Fruit fly (Drosophila melanogaster) whole organism, prepupa: ENCODE measurements around the gene CG14826.

Experiments
- CG10631 ChIP-seq: fragments of 200-800 bp; sonication (Bioruptor generic); optimal IDR thresholded peaks from 2 replicates; lab custom pipeline; 2016; ENCODE audit warnings: missing biosample characterization, missing genetic modification characterization
- CG10669 ChIP-seq: fragments of 200-800 bp; sonication (Bioruptor generic); optimal IDR thresholded peaks from 3 replicates; lab custom pipeline; 2018; ENCODE audit warnings: missing biosample characterization, mild to moderate bottlenecking, missing genetic modification characterization, moderate library complexity
- CG11294 ChIP-seq: fragments of 200-800 bp; sonication (Bioruptor generic); IDR thresholded peaks from 2 replicates; pipeline ENCODE4 v1.3.6; 2022; ENCODE audit warnings: missing biosample characterization, missing genetic modification characterization
- CG11762 ChIP-seq: fragments of 200-800 bp; sonication (Bioruptor generic); optimal IDR thresholded peaks from 3 replicates; lab custom pipeline; 2016; ENCODE audit warnings: missing biosample characterization, missing genetic modification characterization; ENCODE audit not compliant: insufficient read depth
- CG11902 ChIP-seq: fragments of 200-800 bp; sonication (Bioruptor generic); optimal IDR thresholded peaks from 3 replicates; lab custom pipeline; 2016; ENCODE audit warnings: missing biosample characterization, missing genetic modification characterization
- CG15336 ChIP-seq: fragments of 200-800 bp; sonication (Bioruptor generic); IDR thresholded peaks from 2 replicates; pipeline ENCODE4 v1.3.6; 2022; ENCODE audit warnings: missing biosample characterization, missing genetic modification characterization
- CG16779 ChIP-seq: fragments of 200-800 bp; sonication (Bioruptor generic); optimal IDR thresholded peaks from 3 replicates; lab custom pipeline; 2017; ENCODE audit warnings: missing biosample characterization, mild to moderate bottlenecking, missing genetic modification characterization
- CG31627 ChIP-seq: fragments of 200-800 bp; sonication (Bioruptor generic); optimal IDR thresholded peaks from 3 replicates; lab custom pipeline; 2016; ENCODE audit warnings: missing biosample characterization, missing genetic modification characterization
- CG32006 ChIP-seq: fragments of 200-800 bp; sonication (Bioruptor generic); optimal IDR thresholded peaks from 3 replicates; lab custom pipeline; 2017; ENCODE audit warnings: missing biosample characterization, mild to moderate bottlenecking, missing genetic modification characterization
- CG6163 ChIP-seq: fragments of 200-800 bp; sonication (Bioruptor generic); IDR thresholded peaks from 3 replicates; pipeline ENCODE4 v1.3.6; 2022; ENCODE audit warnings: missing biosample characterization, missing genetic modification characterization
- CG6276 ChIP-seq: fragments of 200-800 bp; sonication (Bioruptor generic); optimal IDR thresholded peaks from 2 replicates; lab custom pipeline; 2017; ENCODE audit warnings: missing biosample characterization, mild to moderate bottlenecking, missing genetic modification characterization
- CG6792 ChIP-seq: fragments of 200-800 bp; sonication (Bioruptor generic); optimal IDR thresholded peaks from 3 replicates; lab custom pipeline; 2016; ENCODE audit warnings: missing biosample characterization, missing genetic modification characterization
- CG6808 ChIP-seq: fragments of 200-800 bp; sonication (Bioruptor generic); optimal IDR thresholded peaks from 3 replicates; lab custom pipeline; 2017; ENCODE audit warnings: missing biosample characterization, missing genetic modification characterization, mild to moderate bottlenecking, moderate library complexity, missing genetic modification reagents
- CG6854 ChIP-seq: fragments of 200-800 bp; sonication (Bioruptor generic); optimal IDR thresholded peaks from 2 replicates; lab custom pipeline; 2017; ENCODE audit warnings: missing biosample characterization, mild to moderate bottlenecking, missing genetic modification characterization
- CG7368 ChIP-seq: fragments of 200-800 bp; sonication (Bioruptor generic); optimal IDR thresholded peaks from 3 replicates; lab custom pipeline; 2016; ENCODE audit warnings: missing biosample characterization, missing genetic modification characterization
- CG8119 ChIP-seq: fragments of 200-800 bp; sonication (Bioruptor generic); IDR thresholded peaks from 3 replicates; pipeline ENCODE4 v1.3.6; 2022; ENCODE audit warnings: missing biosample characterization, missing genetic modification characterization
- CG8319 ChIP-seq: fragments of 200-800 bp; sonication (Bioruptor generic); optimal IDR thresholded peaks from 3 replicates; lab custom pipeline; 2016; ENCODE audit warnings: missing biosample characterization, missing genetic modification characterization
- CG8632 ChIP-seq: fragments of 200-800 bp; sonication (Bioruptor generic); optimal IDR thresholded peaks from 3 replicates; lab custom pipeline; 2016; ENCODE audit warnings: missing biosample characterization, missing genetic modification characterization
- CG9139 ChIP-seq: fragments of 200-800 bp; sonication (Bioruptor generic); optimal IDR thresholded peaks from 3 replicates; lab custom pipeline; 2017; ENCODE audit warnings: missing biosample characterization, mild to moderate bottlenecking, missing genetic modification characterization
- Eip75B ChIP-seq: fragments of 200-800 bp; sonication (Bioruptor generic); optimal IDR thresholded peaks from 3 replicates; lab custom pipeline; 2016; ENCODE audit warnings: missing biosample characterization, missing genetic modification characterization
- Eip78C ChIP-seq: fragments of 200-800 bp; sonication (Bioruptor generic); peaks from one replicate; lab custom pipeline; 2016; ENCODE audit warnings: missing biosample characterization, missing genetic modification characterization
- Ets21C ChIP-seq: fragments of 200-800 bp; sonication (Bioruptor generic); optimal IDR thresholded peaks from 3 replicates; lab custom pipeline; 2016; ENCODE audit warnings: missing biosample characterization, missing genetic modification characterization
- Ets96B ChIP-seq: fragments of 200-800 bp; optimal IDR thresholded peaks from 2 replicates; lab custom pipeline; 2019; ENCODE audit warnings: missing biosample characterization, mild to moderate bottlenecking, missing genetic modification characterization, moderate library complexity
- Gug ChIP-seq: fragments of 200-800 bp; sonication (Bioruptor generic); IDR thresholded peaks from 2 replicates; pipeline ENCODE4 v1.3.6; 2022; ENCODE audit warnings: missing biosample characterization, missing genetic modification characterization
- Hr38 ChIP-seq: sonication (Bioruptor generic); optimal IDR thresholded peaks from 2 replicates; lab custom pipeline; 2016; ENCODE audit warnings: missing biosample characterization, missing genetic modification characterization
- Hr39 ChIP-seq: fragments of 200-800 bp; sonication (Bioruptor generic); optimal IDR thresholded peaks from 2 replicates; lab custom pipeline; 2016; ENCODE audit warnings: missing biosample characterization, missing genetic modification characterization
- Hr4 ChIP-seq: fragments of 200-800 bp; sonication (Bioruptor generic); optimal IDR thresholded peaks from 3 replicates; lab custom pipeline; 2016; ENCODE audit warnings: missing biosample characterization, missing genetic modification characterization
- Lpt ChIP-seq: fragments of 200-800 bp; sonication (Bioruptor generic); optimal IDR thresholded peaks from 3 replicates; lab custom pipeline; 2016; ENCODE audit warnings: missing biosample characterization, missing genetic modification characterization
- Met ChIP-seq: fragments of 200-800 bp; sonication (Bioruptor generic); optimal IDR thresholded peaks from 3 replicates; lab custom pipeline; 2016; ENCODE audit warnings: missing biosample characterization, missing genetic modification characterization
- OdsH ChIP-seq: fragments of 200-800 bp; sonication (Bioruptor generic); optimal IDR thresholded peaks from 3 replicates; lab custom pipeline; 2016; ENCODE audit warnings: missing biosample characterization, missing genetic modification characterization
- Smox ChIP-seq: fragments of 200-800 bp; sonication (Bioruptor generic); optimal IDR thresholded peaks from 3 replicates; lab custom pipeline; 2016; ENCODE audit warnings: missing biosample characterization, missing genetic modification characterization
- Sox15 ChIP-seq: fragments of 200-800 bp; sonication (Bioruptor generic); optimal IDR thresholded peaks from 3 replicates; lab custom pipeline; 2016; ENCODE audit warnings: missing biosample characterization, missing genetic modification characterization
- achi ChIP-seq: fragments of 200-800 bp; sonication (Bioruptor generic); optimal IDR thresholded peaks from 3 replicates; lab custom pipeline; 2016; ENCODE audit warnings: missing biosample characterization, missing genetic modification characterization
- acj6 ChIP-seq: fragments of 200-800 bp; sonication (Bioruptor generic); optimal IDR thresholded peaks from 3 replicates; lab custom pipeline; 2016; ENCODE audit warnings: missing biosample characterization, missing genetic modification characterization
- cyc ChIP-seq: fragments of 200-800 bp; sonication (Bioruptor generic); optimal IDR thresholded peaks from 3 replicates; lab custom pipeline; 2016; ENCODE audit warnings: missing biosample characterization, missing genetic modification characterization
- eg ChIP-seq: fragments of 200-800 bp; sonication (Bioruptor generic); IDR thresholded peaks from 3 replicates; pipeline ENCODE4 v1.3.6; 2022; ENCODE audit warnings: missing biosample characterization, missing genetic modification characterization
- esn ChIP-seq: fragments of 200-800 bp; sonication (Bioruptor generic); optimal IDR thresholded peaks from 2 replicates; lab custom pipeline; 2016; ENCODE audit warnings: missing biosample characterization, mild to moderate bottlenecking, missing genetic modification characterization, moderate library complexity
- fd59A ChIP-seq: fragments of 200-800 bp; sonication (Bioruptor generic); optimal IDR thresholded peaks from 2 replicates; lab custom pipeline; 2017; ENCODE audit warnings: missing biosample characterization, mild to moderate bottlenecking, missing genetic modification characterization, missing genetic modification reagents
- fd85E ChIP-seq: fragments of 200-800 bp; sonication (Bioruptor generic); optimal IDR thresholded peaks from 3 replicates; lab custom pipeline; 2016; ENCODE audit warnings: missing biosample characterization, missing genetic modification characterization
- fkh ChIP-seq: fragments of 200-800 bp; sonication (Bioruptor generic); optimal IDR thresholded peaks from 3 replicates; lab custom pipeline; 2017; ENCODE audit warnings: missing biosample characterization, mild to moderate bottlenecking, missing genetic modification characterization, moderate library complexity
- lz ChIP-seq: fragments of 200-800 bp; sonication (Bioruptor generic); optimal IDR thresholded peaks from 3 replicates; lab custom pipeline; 2016; ENCODE audit warnings: missing biosample characterization, missing genetic modification characterization
- pdm3 ChIP-seq: fragments of 200-800 bp; sonication (Bioruptor generic); optimal IDR thresholded peaks from 3 replicates; lab custom pipeline; 2016; ENCODE audit warnings: missing biosample characterization, missing genetic modification characterization
- spab ChIP-seq: fragments of 200-800 bp; sonication (Bioruptor generic); optimal IDR thresholded peaks from 2 replicates; lab custom pipeline; 2017; ENCODE audit warnings: missing biosample characterization, mild to moderate bottlenecking, missing genetic modification characterization, missing genetic modification reagents
- ss ChIP-seq, 2 experiments: fragments of 200-800 bp; sonication (Bioruptor generic); optimal IDR thresholded peaks; 2 replicates in 1 of 2; 3 replicates in 1 of 2; lab custom pipeline; 2017 to 2018; ENCODE audit warnings: mild to moderate bottlenecking in 2 of 2, missing biosample characterization in 2 of 2, missing genetic modification characterization in 2 of 2, moderate library complexity in 1 of 2
- svp ChIP-seq: fragments of 200-800 bp; sonication (Bioruptor generic); peaks from one replicate; lab custom pipeline; 2016; ENCODE audit warnings: missing biosample characterization, missing genetic modification characterization
- topi ChIP-seq: fragments of 200-800 bp; sonication (Bioruptor generic); optimal IDR thresholded peaks from 3 replicates; lab custom pipeline; 2016; ENCODE audit warnings: missing biosample characterization, missing genetic modification characterization
- vri ChIP-seq: fragments of 200-800 bp; sonication (Bioruptor generic); optimal IDR thresholded peaks from 3 replicates; lab custom pipeline; 2016; ENCODE audit warnings: missing biosample characterization, mild to moderate bottlenecking, missing genetic modification characterization

Gene CG14826

DNA sequence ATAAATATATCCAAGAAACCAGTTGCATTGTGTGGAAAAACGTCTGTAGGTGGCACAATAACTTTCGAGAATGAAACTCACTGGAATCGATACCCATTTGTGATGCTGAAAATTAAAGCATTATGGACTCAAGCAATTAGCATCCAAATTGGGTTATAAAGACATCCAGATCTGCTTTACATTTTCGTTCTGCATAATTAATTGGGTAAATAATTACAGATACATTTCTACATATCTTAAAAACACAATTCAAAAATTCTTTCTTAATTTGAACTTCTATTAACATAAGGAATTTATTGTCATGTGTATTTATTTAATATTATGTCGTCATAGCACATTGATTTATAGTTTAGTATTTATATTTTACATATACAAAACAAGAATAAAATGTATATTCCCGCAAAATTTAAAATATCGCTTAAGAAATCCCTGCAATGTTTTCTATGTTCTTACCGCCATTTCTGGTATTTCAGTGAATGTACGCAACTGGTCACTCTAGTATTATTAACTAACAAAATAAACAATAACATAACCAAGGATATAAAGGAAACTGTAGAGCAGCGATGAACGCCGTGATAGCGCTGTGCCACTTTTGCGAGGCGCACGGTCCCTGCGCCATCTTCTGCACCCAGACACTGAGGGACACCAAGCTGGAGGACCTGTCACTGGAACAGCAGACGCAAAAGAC, 3.9 kb downstream of the CG14826 start, which contains the start of the genes CG14829 and BHD:
TSS of gene CG14829 (minus strand) at position 51 of the 688 bp plus-strand sequence.
TSS of gene BHD (plus strand) at position 471 of the 688 bp plus-strand sequence.
- TF ChIP-seq CG11762 (no peak), vri (peak; percentile 35), svp (GFP tag; lab: Kevin White, UChicago) (no peak), fkh (GFP tag; lab: Kevin White, UChicago) (peak; percentile 73), Hr38 (GFP tag; lab: Kevin White, UChicago) (no peak), CG6792 (GFP tag; lab: Kevin White, UChicago) (no peak)

DNA sequence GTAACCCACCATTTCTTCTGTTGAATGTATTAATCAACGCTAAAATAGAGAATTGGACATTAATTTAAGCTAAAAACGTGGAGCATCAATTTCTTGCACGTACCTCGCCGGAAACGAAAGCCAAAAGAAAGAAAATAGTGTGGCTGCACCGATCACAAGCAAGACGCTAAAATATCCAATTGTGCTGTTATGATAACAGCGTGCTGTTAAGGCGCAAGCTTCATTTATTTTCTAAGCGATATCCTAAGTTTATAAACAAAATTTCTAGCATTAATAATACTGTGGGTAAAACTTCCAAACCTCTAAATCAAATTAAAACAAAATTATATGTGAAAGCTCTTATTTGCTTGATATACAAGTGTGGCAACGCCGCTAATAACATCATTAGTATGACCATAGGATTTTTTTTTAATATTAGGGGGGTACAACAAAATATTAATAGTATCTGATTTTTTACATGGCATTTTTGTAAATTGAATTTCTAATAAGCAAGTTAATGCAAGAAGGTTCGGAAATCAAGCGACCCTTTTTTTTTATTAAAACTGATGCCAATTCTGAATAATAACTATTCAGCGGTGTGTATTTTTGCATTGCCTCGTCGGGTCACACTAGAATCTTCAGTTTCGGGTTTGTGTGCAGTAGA, 7.0 kb downstream of the CG14826 start, which contains the start of the genes RpL18 and Neos:
TSS of gene RpL18 (minus strand) at position 135 of the 643 bp plus-strand sequence.
TSS of gene Neos (plus strand) at position 412 of the 643 bp plus-strand sequence.
- TF ChIP-seq Hr4 (GFP tag; lab: Kevin White, UChicago) = peak; percentile 68
- peak in 1 of 2 experiments; percentile 72 for TF ChIP-seq ss (GFP tag; optimal IDR thresholded peaks at IDR 0.05; lab: Kevin White, UChicago)
- TF ChIP-seq CG6163 (GFP tag; lab: Robert Waterston, UW) = peak; percentile 60; the same call in 2 of the 3 replicates
- TF ChIP-seq Ets96B (tag; lab: Kevin White, UChicago) = no peak
- TF ChIP-seq Gug = no peak
- peak; percentile 85 for TF ChIP-seq esn (GFP tag; lab: Kevin White, UChicago)
- TF ChIP-seq Hr39 = peak; percentile 57
- TF ChIP-seq Lpt (GFP tag; lab: Kevin White, UChicago) = no peak
- TF ChIP-seq lz (GFP tag; lab: Kevin White, UChicago) = peak; percentile 68
- no peak for TF ChIP-seq CG8319
- TF ChIP-seq Ets21C (GFP tag; lab: Kevin White, UChicago) = peak; percentile 29
- no peak for TF ChIP-seq CG9139
- peak; percentile 63 for TF ChIP-seq pdm3 (GFP tag; lab: Kevin White, UChicago)
- TF ChIP-seq CG15336 (GFP tag; lab: Robert Waterston, UW) = peak; percentile 44; the same call in 1 of the 2 replicates
- peak; percentile 20 for TF ChIP-seq CG11902 (GFP tag; lab: Kevin White, UChicago)
- peak; percentile 88 for TF ChIP-seq CG6854 (GFP tag; lab: Kevin White, UChicago)
- no peak for TF ChIP-seq CG16779 (tag; lab: Kevin White, UChicago)
- peak; percentile 33 for TF ChIP-seq CG32006 (GFP tag; lab: Kevin White, UChicago)
- TF ChIP-seq Met (GFP tag; lab: Kevin White, UChicago) = peak; percentile 71
- TF ChIP-seq cyc (GFP tag; lab: Kevin White, UChicago) = peak; percentile 56
- peak; percentile 18 for TF ChIP-seq Sox15 (GFP tag; lab: Kevin White, UChicago)
- no peak for TF ChIP-seq CG6276
- TF ChIP-seq CG31627 (GFP tag; lab: Kevin White, UChicago) = peak; percentile 64
- peak; percentile 93 for TF ChIP-seq Eip78C
- peak; percentile 55 for TF ChIP-seq CG10669 (GFP tag; lab: Kevin White, UChicago)
- peak; percentile 67 for TF ChIP-seq fkh (GFP tag; lab: Kevin White, UChicago)
- TF ChIP-seq Hr38 (GFP tag; lab: Kevin White, UChicago) = no peak
- TF ChIP-seq spab = no peak
- peak; percentile 70 for TF ChIP-seq topi (GFP tag; lab: Kevin White, UChicago)
- no peak for TF ChIP-seq svp (GFP tag; lab: Kevin White, UChicago)
- TF ChIP-seq CG6808 = no peak
- peak; percentile 27 for TF ChIP-seq fd59A (GFP tag; lab: Kevin White, UChicago)
- peak; percentile 82 for TF ChIP-seq fd85E
- peak; percentile 16; the same call in 1 of the 3 replicates for TF ChIP-seq CG8119 (GFP tag; lab: Robert Waterston, UW)
- TF ChIP-seq Smox (GFP tag; lab: Kevin White, UChicago) = peak; percentile 61
- peak; percentile 63 for TF ChIP-seq Eip75B (GFP tag; lab: Kevin White, UChicago)
- TF ChIP-seq vri = no peak
- TF ChIP-seq CG8632 (GFP tag; lab: Kevin White, UChicago) = peak; percentile 57
- peak; percentile 73 for TF ChIP-seq CG10631 (GFP tag; lab: Kevin White, UChicago)
- TF ChIP-seq CG6792 (GFP tag; lab: Kevin White, UChicago) = peak; percentile 67
- TF ChIP-seq achi (GFP tag; lab: Kevin White, UChicago) = peak; percentile 52
- TF ChIP-seq CG11294 (GFP tag; lab: Robert Waterston, UW) = 0 out of 2 replicates have a peak, but pooled peaks have one; percentile 5
- peak; percentile 65 for TF ChIP-seq acj6
- TF ChIP-seq CG7368 (GFP tag; lab: Kevin White, UChicago) = peak; percentile 69
- peak; percentile 56 for TF ChIP-seq OdsH (GFP tag; lab: Kevin White, UChicago)
- peak; percentile 77 for TF ChIP-seq eg (GFP tag; lab: Robert Waterston, UW)
